Fruit fly (Drosophila melanogaster): ENCODE measurements around the gene ND-75.

Gene ND-75

dm6 chrX:8259881-8260280 is 8.4 kb upstream of the ND-75 start (continued):
- TF ChIP-seq GATAe (GFP tag; conservative IDR thresholded peaks at IDR 0.05) (no peak), CG11696 (GFP tag; IDR thresholded peaks at IDR 0.05) (no peak), HmgZ (tag; optimal IDR thresholded peaks at IDR 0.05) (no peak), wdn (GFP tag; IDR thresholded peaks at IDR 0.05) (no peak), CG8924 (tag; optimal IDR thresholded peaks at IDR 0.05) (no peak), dan (GFP tag; IDR thresholded peaks at IDR 0.05) (no peak), tll (GFP tag; optimal IDR thresholded peaks at IDR 0.05) (no peak), CG4424 (GFP tag; optimal IDR thresholded peaks at IDR 0.05) (peak; percentile 39), hb (GFP tag; IDR thresholded peaks at IDR 0.05; ENCODE audit: partially characterized antibody) (no peak), CG10366 (GFP tag; IDR thresholded peaks at IDR 0.05) (no peak), CG18262 (tag; optimal IDR thresholded peaks at IDR 0.05) (peak; percentile 35), Sox100B (GFP tag; optimal IDR thresholded peaks at IDR 0.05) (no peak), CHES-1-like (GFP tag; optimal IDR thresholded peaks at IDR 0.05) (no peak), Hmx (GFP tag; optimal IDR thresholded peaks at IDR 0.05) (no peak), CG2120 (GFP tag; optimal IDR thresholded peaks at IDR 0.05) (no peak), CG3163 (GFP tag; optimal IDR thresholded peaks at IDR 0.05) (no peak), wek (GFP tag; optimal IDR thresholded peaks at IDR 0.05) (no peak), gsb (GFP tag; IDR thresholded peaks at IDR 0.05) (no peak), D19B (GFP tag; optimal IDR thresholded peaks at IDR 0.05) (no peak), CG3065 (GFP tag; optimal IDR thresholded peaks at IDR 0.05) (no peak), CG31224 (GFP tag; IDR thresholded peaks at IDR 0.05) (no peak), Nf-YA (GFP tag; IDR thresholded peaks at IDR 0.05) (no peak), CG2875 (GFP tag; optimal IDR thresholded peaks at IDR 0.05) (peak; percentile 11), fd3F (GFP tag; optimal IDR thresholded peaks at IDR 0.05) (no peak), ems (GFP tag; optimal IDR thresholded peaks at IDR 0.05) (no peak), Atf6 (GFP tag; IDR thresholded peaks at IDR 0.05) (no peak), CG3281 (GFP tag; optimal IDR thresholded peaks at IDR 0.05) (no peak), CG2889 (GFP tag; IDR thresholded peaks at IDR 0.05) (no peak), CG2712 (tag; optimal IDR thresholded peaks at IDR 0.05) (peak; percentile 59), grn (GFP tag; optimal IDR thresholded peaks at IDR 0.05) (no peak), H2.0 (GFP tag; IDR thresholded peaks at IDR 0.05) (no peak), tap (tag; optimal IDR thresholded peaks at IDR 0.05) (no peak), Aef1 (GFP tag; IDR thresholded peaks at IDR 0.05) (no peak), pan (optimal IDR thresholded peaks at IDR 0.05) (no peak), pan (GFP tag; optimal IDR thresholded peaks at IDR 0.05 in 1 of 2, IDR thresholded peaks at IDR 0.05 in 1 of 2) (no peak), CkIIα-i1 (GFP tag; IDR thresholded peaks at IDR 0.05) (no peak), CG11398 (GFP tag; optimal IDR thresholded peaks at IDR 0.05) (no peak), Atf-2 (GFP tag; optimal IDR thresholded peaks at IDR 0.05) (no peak), CG5180 (GFP tag; optimal IDR thresholded peaks at IDR 0.05) (no peak), dati (GFP tag; IDR thresholded peaks at IDR 0.05) (no peak), croc (GFP tag; conservative IDR thresholded peaks at IDR 0.05) (peak; percentile 37; the same call in 1 of the 3 replicates), Dfd (GFP tag; optimal IDR thresholded peaks at IDR 0.05) (no peak), CG7963 (GFP tag; IDR thresholded peaks at IDR 0.05; ENCODE audit: partially characterized antibody) (no peak), CG11247 (GFP tag; IDR thresholded peaks at IDR 0.05) (no peak), CG12769 (tag; optimal IDR thresholded peaks at IDR 0.05) (no peak), gt (GFP tag; IDR thresholded peaks at IDR 0.05) (no peak), Fer3 (tag; optimal IDR thresholded peaks at IDR 0.05) (no peak), esg (GFP tag; conservative IDR thresholded peaks at IDR 0.05) (no peak), ara (GFP tag; IDR thresholded peaks at IDR 0.05) (peak; percentile 53; the same call in 1 of the 2 replicates), danr (GFP tag; IDR thresholded peaks at IDR 0.05) (no peak), sim (GFP tag; IDR thresholded peaks at IDR 0.05) (no peak), gro (GFP tag; optimal IDR thresholded peaks at IDR 0.05) (no peak), CG16815 (GFP tag; optimal IDR thresholded peaks at IDR 0.05) (no peak)
